Fruit fly (Drosophila melanogaster) whole organism, embryonic: ENCODE data around the gene Vti1a.
A peak's percentile ranks its signal among the peaks of the same experiment; 100 is the strongest.

ENCODE experiments used
- Atf6 ChIP-seq: fragments of 200-800 bp; sonication (Bioruptor generic); IDR thresholded peaks from 2 replicates; pipeline ENCODE4 v1.3.6; 2022; ENCODE audit warnings: missing biosample characterization, missing genetic modification characterization
- CG10366 ChIP-seq: fragments of 200-800 bp; sonication (Bioruptor generic); IDR thresholded peaks from 2 replicates; pipeline ENCODE4 v1.3.6; 2022; ENCODE audit warnings: missing biosample characterization, missing genetic modification characterization
- CG11093 ChIP-seq: fragments of 200-800 bp; sonication (Bioruptor generic); IDR thresholded peaks from 3 replicates; pipeline ENCODE4 v1.3.6; 2022; ENCODE audit warnings: missing biosample characterization, missing genetic modification characterization
- CG12071 ChIP-seq: fragments of 200-800 bp; sonication (Bioruptor generic); optimal IDR thresholded peaks from 3 replicates; lab custom pipeline; 2018; ENCODE audit warnings: missing biosample characterization, mild to moderate bottlenecking, missing genetic modification characterization
- CG12769 ChIP-seq: fragments of 200-800 bp; sonication (Bioruptor generic); optimal IDR thresholded peaks from 2 replicates; lab custom pipeline; 2019; ENCODE audit warnings: missing biosample characterization, mild to moderate bottlenecking, missing genetic modification characterization, moderate library complexity
- CG13287 ChIP-seq: fragments of 200-800 bp; sonication (Bioruptor generic); IDR thresholded peaks from 2 replicates; pipeline ENCODE4 v1.3.6; 2022; ENCODE audit warnings: missing biosample characterization, missing genetic modification characterization; ENCODE audit not compliant: partially characterized antibody
- CG13624 ChIP-seq: fragments of 200-800 bp; sonication (Bioruptor generic); optimal IDR thresholded peaks from 2 replicates; lab custom pipeline; 2016; ENCODE audit warnings: missing biosample characterization, missing genetic modification characterization
- CG14014 ChIP-seq: fragments of 200-800 bp; sonication (Bioruptor generic); IDR thresholded peaks from 2 replicates; pipeline ENCODE4 v1.3.6; 2022; ENCODE audit warnings: missing biosample characterization, missing genetic modification characterization
- CG14860 ChIP-seq: fragments of 200-800 bp; sonication (Bioruptor generic); IDR thresholded peaks from 3 replicates; pipeline ENCODE4 v1.3.6; 2022; ENCODE audit warnings: missing biosample characterization, missing genetic modification characterization; ENCODE audit not compliant: partially characterized antibody
- CG1603 ChIP-seq: fragments of 200-800 bp; sonication (Bioruptor generic); optimal IDR thresholded peaks from 2 replicates; lab custom pipeline; 2019; ENCODE audit warnings: missing biosample characterization, mild to moderate bottlenecking, missing genetic modification characterization, moderate library complexity
- CG18476 ChIP-seq: fragments of 200-800 bp; sonication (Bioruptor generic); optimal IDR thresholded peaks from 2 replicates; lab custom pipeline; 2016; ENCODE audit warnings: missing biosample characterization, mild to moderate bottlenecking, missing genetic modification characterization
- CG30020 ChIP-seq: fragments of 200-800 bp; optimal IDR thresholded peaks from 2 replicates; lab custom pipeline; 2019; ENCODE audit warnings: missing biosample characterization, mild to moderate bottlenecking, missing genetic modification characterization, moderate library complexity
- CG31441 ChIP-seq: fragments of 200-800 bp; sonication (Bioruptor generic); IDR thresholded peaks from 2 replicates; pipeline ENCODE4 v1.3.6; 2022; ENCODE audit warnings: missing biosample characterization, missing genetic modification characterization
- CG3407 ChIP-seq: fragments of 200-800 bp; sonication (Bioruptor generic); optimal IDR thresholded peaks from 2 replicates; lab custom pipeline; 2018; ENCODE audit warnings: missing biosample characterization, mild to moderate bottlenecking, missing genetic modification characterization
- CG3726 ChIP-seq: fragments of 200-800 bp; sonication (Bioruptor generic); IDR thresholded peaks from 3 replicates; pipeline ENCODE4, ENCODE4 v1.3.6; 2022; ENCODE audit warnings: missing biosample characterization, missing genetic modification characterization
- CG6254 ChIP-seq: fragments of 200-800 bp; sonication (Bioruptor generic); optimal IDR thresholded peaks from 3 replicates; lab custom pipeline; 2017; ENCODE audit warnings: mild to moderate bottlenecking, missing biosample characterization, missing genetic modification reagents, missing genetic modification characterization
- CG6272 ChIP-seq: fragments of 200-800 bp; sonication (Bioruptor generic); IDR thresholded peaks from 2 replicates; pipeline ENCODE4 v1.3.6; 2022; ENCODE audit warnings: missing biosample characterization, missing genetic modification characterization
- CG7556 ChIP-seq: fragments of 200-800 bp; sonication (Bioruptor generic); optimal IDR thresholded peaks from 2 replicates; lab custom pipeline; 2017; ENCODE audit warnings: missing biosample characterization, mild to moderate bottlenecking, missing genetic modification characterization
- CG7745 ChIP-seq: fragments of 200-800 bp; sonication (Bioruptor generic); optimal IDR thresholded peaks from 2 replicates; lab custom pipeline; 2018; ENCODE audit warnings: missing biosample characterization, mild to moderate bottlenecking, missing genetic modification characterization, moderate library complexity
- CG8388 ChIP-seq: fragments of 200-800 bp; sonication (Bioruptor generic); optimal IDR thresholded peaks from 2 replicates; lab custom pipeline; 2019; ENCODE audit warnings: missing biosample characterization, mild to moderate bottlenecking, missing genetic modification characterization, moderate library complexity
- CG8478 ChIP-seq: fragments of >200 bp; optimal IDR thresholded peaks from 2 replicates; lab custom pipeline; 2018
- Dad ChIP-seq: fragments of 200-800 bp; sonication (Bioruptor generic); optimal IDR thresholded peaks from 3 replicates; lab custom pipeline; 2016; ENCODE audit warnings: missing biosample characterization, missing genetic modification characterization
- Doc3 ChIP-seq: fragments of 200-800 bp; sonication (Bioruptor generic); IDR thresholded peaks from 3 replicates; pipeline ENCODE4 v1.3.6; 2022; ENCODE audit warnings: missing biosample characterization, missing genetic modification characterization; ENCODE audit not compliant: partially characterized antibody
- E2f2 ChIP-seq: fragments of 200-800 bp; sonication (Bioruptor generic); IDR thresholded peaks from 2 replicates; pipeline ENCODE4 v1.3.6; 2022; ENCODE audit warnings: missing biosample characterization, missing genetic modification characterization
- Fer1 ChIP-seq: fragments of 200-800 bp; sonication (Bioruptor generic); optimal IDR thresholded peaks from 2 replicates; lab custom pipeline; 2017; ENCODE audit warnings: missing biosample characterization, mild to moderate bottlenecking, missing genetic modification characterization
- Fer2 ChIP-seq: fragments of 200-800 bp; sonication (Bioruptor generic); optimal IDR thresholded peaks from 2 replicates; lab custom pipeline; 2018; ENCODE audit warnings: missing biosample characterization, mild to moderate bottlenecking, missing genetic modification characterization, moderate library complexity
- Jarid2 ChIP-seq: fragments of 200-800 bp; sonication (Bioruptor generic); optimal IDR thresholded peaks from 3 replicates; lab custom pipeline; 2017; ENCODE audit warnings: mild to moderate bottlenecking, missing biosample characterization, missing genetic modification reagents, missing genetic modification characterization
- Med ChIP-seq: fragments of 200-800 bp; sonication (Bioruptor generic); peaks from one replicate; lab custom pipeline; 2016; ENCODE audit warnings: missing biosample characterization, missing genetic modification characterization, mild to moderate bottlenecking, inconsistent platforms, moderate library complexity
- NC2α ChIP-seq: fragments of 200-800 bp; sonication (Bioruptor generic); optimal IDR thresholded peaks from 2 replicates; lab custom pipeline; 2016; ENCODE audit warnings: missing biosample characterization, missing genetic modification characterization
- Poxn ChIP-seq: fragments of 200-800 bp; sonication (Bioruptor generic); IDR thresholded peaks from 2 replicates; pipeline ENCODE4 v1.3.6; 2022; ENCODE audit warnings: missing biosample characterization, missing genetic modification characterization
- Side ChIP-seq: fragments of 200-800 bp; sonication (Bioruptor generic); optimal IDR thresholded peaks from 2 replicates; lab custom pipeline; 2016; ENCODE audit warnings: missing biosample characterization, missing genetic modification characterization
- Spps ChIP-seq: fragments of 200-800 bp; sonication (Bioruptor generic); optimal IDR thresholded peaks from 2 replicates; lab custom pipeline; 2018; ENCODE audit warnings: missing biosample characterization, mild to moderate bottlenecking, missing genetic modification characterization
- Xrp1 ChIP-seq: fragments of 200-800 bp; sonication (Bioruptor generic); IDR thresholded peaks from 2 replicates; pipeline ENCODE4 v1.3.6; 2022; ENCODE audit warnings: missing biosample characterization, missing genetic modification characterization
- bcd ChIP-seq: fragments of 200-800 bp; sonication (Bioruptor generic); optimal IDR thresholded peaks from 2 replicates; lab custom pipeline; 2017; ENCODE audit warnings: missing biosample characterization, mild to moderate bottlenecking, missing genetic modification characterization
- bowl ChIP-seq: fragments of 200-800 bp; sonication (Bioruptor generic); IDR thresholded peaks from 2 replicates; pipeline ENCODE4 v1.3.6; 2022; ENCODE audit warnings: missing biosample characterization, missing genetic modification characterization
- caup ChIP-seq: fragments of 200-800 bp; sonication (Bioruptor generic); optimal IDR thresholded peaks from 3 replicates; lab custom pipeline; 2017; ENCODE audit warnings: missing biosample characterization, mild to moderate bottlenecking, missing genetic modification characterization, moderate library complexity; ENCODE audit not compliant: severe bottlenecking
- crp ChIP-seq, 2 experiments: fragments of 200-800 bp; sonication (Bioruptor generic); optimal IDR thresholded peaks; 2 replicates in 1 of 2; 3 replicates in 1 of 2; lab custom pipeline; 2017; ENCODE audit warnings: missing biosample characterization in 2 of 2, missing genetic modification characterization in 2 of 2, mild to moderate bottlenecking in 1 of 2, moderate library complexity in 1 of 2
- eyg ChIP-seq: fragments of 200-800 bp; sonication (Bioruptor generic); optimal IDR thresholded peaks from 3 replicates; lab custom pipeline; 2016; ENCODE audit warnings: missing biosample characterization, missing genetic modification characterization
- her ChIP-seq: fragments of 200-800 bp; sonication (Bioruptor generic); optimal IDR thresholded peaks from 2 replicates; lab custom pipeline; 2016; ENCODE audit warnings: missing biosample characterization, missing genetic modification characterization
- hth ChIP-seq: fragments of >200 bp; optimal IDR thresholded peaks from 2 replicates; lab custom pipeline; 2017; ENCODE audit warnings: inconsistent platforms
- mam ChIP-seq: fragments of 200-800 bp; sonication (Bioruptor generic); optimal IDR thresholded peaks from 3 replicates; lab custom pipeline; 2016; ENCODE audit warnings: missing biosample characterization, missing genetic modification characterization
- mirr ChIP-seq: fragments of 200-800 bp; sonication (Bioruptor generic); optimal IDR thresholded peaks from 3 replicates; lab custom pipeline; 2018; ENCODE audit warnings: missing biosample characterization, mild to moderate bottlenecking, missing genetic modification characterization
- pfk ChIP-seq: fragments of 200-800 bp; sonication (Bioruptor generic); optimal IDR thresholded peaks from 2 replicates; lab custom pipeline; 2018; ENCODE audit warnings: missing biosample characterization, mild to moderate bottlenecking, missing genetic modification characterization, moderate library complexity
- pita ChIP-seq: fragments of 200-800 bp; sonication (Bioruptor generic); optimal IDR thresholded peaks from 2 replicates; lab custom pipeline; 2017; ENCODE audit warnings: missing biosample characterization, mild to moderate bottlenecking, missing genetic modification characterization
- scrt ChIP-seq: fragments of 200-800 bp; sonication (Bioruptor generic); optimal IDR thresholded peaks from 2 replicates; lab custom pipeline; 2018; ENCODE audit warnings: missing biosample characterization, mild to moderate bottlenecking, missing genetic modification characterization, moderate library complexity
- sens ChIP-seq: fragments of 200-800 bp; sonication (Bioruptor generic); peaks from one replicate; lab custom pipeline; 2016; ENCODE audit warnings: missing biosample characterization, missing genetic modification characterization
- tgo ChIP-seq: fragments of 200-800 bp; sonication (Bioruptor generic); IDR thresholded peaks from 3 replicates; pipeline ENCODE4 v1.3.6; 2022; ENCODE audit warnings: missing biosample characterization, missing genetic modification characterization
- tin ChIP-seq: fragments of 200-800 bp; sonication (Bioruptor generic); optimal IDR thresholded peaks from 3 replicates; lab custom pipeline; 2016; ENCODE audit warnings: missing biosample characterization, missing genetic modification characterization
- ttk ChIP-seq: fragments of 200-800 bp; sonication (Bioruptor generic); IDR thresholded peaks from 2 replicates; pipeline ENCODE4 v2.1.2; 2022; ENCODE audit warnings: missing biosample characterization, missing genetic modification characterization

Gene Vti1a

dm6 chr3L:724518-725341, 32.0 kb upstream of the Vti1a start (continued):
- TF ChIP-seq tgo (peak; percentile 90), Fer2 (tag; lab: Kevin White, UChicago) (peak; percentile 2), CG8478 (lab: Kevin White, UChicago) (no peak), CG11093 (GFP tag; lab: Robert Waterston, UW) (peak; percentile 87), pfk (GFP tag; lab: Kevin White, UChicago) (peak; percentile 18), CG13624 (peak; percentile 84), CG30020 (tag; lab: Kevin White, UChicago) (peak; percentile 77), Side (GFP tag; lab: Kevin White, UChicago) (peak; percentile 93), CG8388 (peak; percentile 97), sens (GFP tag; lab: Kevin White, UChicago) (peak; percentile 100), Med (GFP tag; lab: Kevin White, UChicago) (peak; percentile 97), CG12769 (tag; lab: Kevin White, UChicago) (peak; percentile 58), ttk (GFP tag; lab: Robert Waterston, UW) (peak; percentile 89), CG14014 (GFP tag; lab: Robert Waterston, UW) (peak; percentile 87), E2f2 (GFP tag; lab: Robert Waterston, UW) (peak; percentile 71), CG12071 (GFP tag; lab: Kevin White, UChicago) (peak; percentile 68), Atf6 (GFP tag; lab: Robert Waterston, UW) (peak; percentile 70; the same call in 1 of the 2 replicates), Spps (tag; lab: Kevin White, UChicago) (peak; percentile 97), Poxn (no peak), Jarid2 (GFP tag; lab: Kevin White, UChicago) (peak; percentile 76), CG6254 (GFP tag; lab: Kevin White, UChicago) (peak; percentile 95), CG7745 (peak; percentile 82), CG13287 (no peak), tin (GFP tag; lab: Kevin White, UChicago) (peak; percentile 94), CG3407 (GFP tag; lab: Kevin White, UChicago) (peak; percentile 97), CG14860 (GFP tag; lab: Robert Waterston, UW) (0 out of 3 replicates have a peak, but pooled peaks have one; percentile 39), pita (GFP tag; lab: Kevin White, UChicago) (no peak), Dad (peak; percentile 95), CG18476 (peak; percentile 90), CG6272 (GFP tag; lab: Robert Waterston, UW) (peak; percentile 81), her (GFP tag; lab: Kevin White, UChicago) (peak; percentile 90), mirr (no peak), caup (GFP tag; lab: Kevin White, UChicago) (peak; percentile 62), bcd (GFP tag; lab: Kevin White, UChicago) (peak; percentile 89), NC2α (GFP tag; lab: Kevin White, UChicago) (peak; percentile 89), scrt (peak; percentile 69), CG7556 (GFP tag; lab: Kevin White, UChicago) (peak; percentile 96), CG31441 (GFP tag; lab: Robert Waterston, UW) (peak; percentile 98), Fer1 (GFP tag; lab: Kevin White, UChicago) (peak; percentile 58), Xrp1 (GFP tag; lab: Robert Waterston, UW) (peak; percentile 99), CG10366 (GFP tag; lab: Robert Waterston, UW) (peak; percentile 90), hth (lab: Kevin White, UChicago) (no peak), CG1603 (tag; lab: Kevin White, UChicago) (peak; percentile 95), CG3726 (peak; percentile 96), Doc3 (GFP tag; lab: Robert Waterston, UW) (no peak), bowl (GFP tag; lab: Robert Waterston, UW) (peak; percentile 81), eyg (GFP tag; lab: Kevin White, UChicago) (peak; percentile 85), crp (GFP tag; optimal IDR thresholded peaks at IDR 0.05; lab: Kevin White, UChicago) (peak in 1 of 2 experiments; percentile 55), mam (GFP tag; lab: Kevin White, UChicago) (peak; percentile 90)
